Fruit fly (Drosophila melanogaster) whole organism, embryonic: Measurements from ENCODE around the gene CG1421.

ENCODE experiments used
- Ada2b ChIP-seq: fragments of 200-800 bp; sonication (Bioruptor generic); IDR thresholded peaks from 2 replicates; pipeline ENCODE4 v1.3.6; 2022; ENCODE audit warnings: missing biosample characterization, missing genetic modification characterization
- CG11247 ChIP-seq: fragments of 200-800 bp; sonication (Bioruptor generic); IDR thresholded peaks from 2 replicates; pipeline ENCODE4 v1.3.6; 2022; ENCODE audit warnings: missing biosample characterization, missing genetic modification characterization
- CG11504 ChIP-seq: fragments of 200-800 bp; sonication (Bioruptor generic); optimal IDR thresholded peaks from 3 replicates; lab custom pipeline; 2019; ENCODE audit warnings: missing biosample characterization, mild to moderate bottlenecking, missing genetic modification characterization, moderate library complexity
- CG13775 ChIP-seq: fragments of 200-800 bp; sonication (Bioruptor generic); optimal IDR thresholded peaks from 3 replicates; lab custom pipeline; 2017; ENCODE audit warnings: missing biosample characterization, mild to moderate bottlenecking, missing genetic modification characterization
- CG14014 ChIP-seq: fragments of 200-800 bp; sonication (Bioruptor generic); IDR thresholded peaks from 2 replicates; pipeline ENCODE4 v1.3.6; 2022; ENCODE audit warnings: missing biosample characterization, missing genetic modification characterization
- CG14860 ChIP-seq: fragments of 200-800 bp; sonication (Bioruptor generic); IDR thresholded peaks from 3 replicates; pipeline ENCODE4 v1.3.6; 2022; ENCODE audit warnings: missing biosample characterization, missing genetic modification characterization; ENCODE audit not compliant: partially characterized antibody
- CG15514 ChIP-seq: fragments of 200-800 bp; sonication (Bioruptor generic); optimal IDR thresholded peaks from 3 replicates; lab custom pipeline; 2017; ENCODE audit warnings: missing biosample characterization, missing genetic modification characterization, mild to moderate bottlenecking, moderate library complexity, missing genetic modification reagents
- CG16813 ChIP-seq: fragments of 200-800 bp; sonication (Bioruptor generic); IDR thresholded peaks from 3 replicates; pipeline ENCODE4 v1.3.6; 2022; ENCODE audit warnings: missing biosample characterization, missing genetic modification characterization; ENCODE audit not compliant: partially characterized antibody
- CG2116 ChIP-seq: fragments of 200-800 bp; sonication (Bioruptor generic); optimal IDR thresholded peaks from 3 replicates; lab custom pipeline; 2018; ENCODE audit warnings: missing biosample characterization, mild to moderate bottlenecking, missing genetic modification characterization
- CG31224 ChIP-seq: fragments of 200-800 bp; sonication (Bioruptor generic); IDR thresholded peaks from 2 replicates; pipeline ENCODE4 v1.3.6; 2022; ENCODE audit warnings: missing biosample characterization, missing genetic modification characterization
- CG3163 ChIP-seq: fragments of 200-800 bp; sonication (Bioruptor generic); optimal IDR thresholded peaks from 3 replicates; lab custom pipeline; 2016; ENCODE audit warnings: missing biosample characterization, missing genetic modification characterization
- CG33213 ChIP-seq: fragments of 200-800 bp; sonication (Bioruptor generic); optimal IDR thresholded peaks from 3 replicates; lab custom pipeline; 2016; ENCODE audit warnings: missing biosample characterization, missing genetic modification characterization
- CG3838 ChIP-seq: fragments of 200-800 bp; sonication (Bioruptor generic); optimal IDR thresholded peaks from 3 replicates; lab custom pipeline; 2016; ENCODE audit warnings: missing biosample characterization, missing genetic modification characterization
- CG4707 ChIP-seq: fragments of 200-800 bp; sonication (Bioruptor generic); optimal IDR thresholded peaks from 2 replicates; lab custom pipeline; 2018; ENCODE audit warnings: missing biosample characterization, mild to moderate bottlenecking, missing genetic modification characterization, moderate library complexity
- CG4730 ChIP-seq: fragments of 200-800 bp; sonication (Bioruptor generic); IDR thresholded peaks from 2 replicates; pipeline ENCODE4 v1.3.6; 2022; ENCODE audit warnings: missing biosample characterization, missing genetic modification characterization
- CG6791 ChIP-seq: fragments of 200-800 bp; sonication (Bioruptor generic); IDR thresholded peaks from 3 replicates; pipeline ENCODE4 v1.3.6; 2022; ENCODE audit warnings: missing biosample characterization, missing genetic modification characterization; ENCODE audit not compliant: partially characterized antibody
- CG9727 ChIP-seq: fragments of 200-800 bp; sonication (Bioruptor generic); optimal IDR thresholded peaks from 3 replicates; lab custom pipeline; 2017; ENCODE audit warnings: missing biosample characterization, mild to moderate bottlenecking, missing genetic modification characterization
- D19A ChIP-seq: fragments of 200-800 bp; optimal IDR thresholded peaks from 3 replicates; lab custom pipeline; 2019; ENCODE audit warnings: missing biosample characterization, mild to moderate bottlenecking, missing genetic modification characterization, moderate library complexity
- ERR ChIP-seq: fragments of 200-800 bp; sonication (Bioruptor generic); optimal IDR thresholded peaks from 2 replicates; lab custom pipeline; 2016; ENCODE audit warnings: missing biosample characterization, missing genetic modification characterization
- HLH4C ChIP-seq: fragments of 200-800 bp; sonication (Bioruptor generic); IDR thresholded peaks from 3 replicates; pipeline ENCODE4 v1.3.6; 2022; ENCODE audit warnings: missing biosample characterization, missing genetic modification characterization; ENCODE audit not compliant: partially characterized antibody
- Optix ChIP-seq: fragments of 200-800 bp; sonication (Bioruptor generic); IDR thresholded peaks from 3 replicates; pipeline ENCODE4 v1.3.6; 2022; ENCODE audit warnings: missing biosample characterization, missing genetic modification characterization
- Tbp ChIP-seq: fragments of >200 bp; optimal IDR thresholded peaks from 2 replicates; lab custom pipeline; 2018; ENCODE audit warnings: missing biosample characterization, missing genetic modification characterization
- Usf ChIP-seq: fragments of 200-800 bp; sonication (Bioruptor generic); optimal IDR thresholded peaks from 2 replicates; lab custom pipeline; 2017; ENCODE audit warnings: missing genotype, missing biosample characterization, missing genetic modification characterization
- Vsx1 ChIP-seq: fragments of 200-800 bp; sonication (Bioruptor generic); optimal IDR thresholded peaks from 2 replicates; lab custom pipeline; 2017; ENCODE audit warnings: missing biosample characterization, mild to moderate bottlenecking, missing genetic modification characterization, missing genetic modification reagents
- al ChIP-seq: fragments of 200-800 bp; sonication (Bioruptor generic); IDR thresholded peaks from 2 replicates; pipeline ENCODE4 v1.3.6; 2022; ENCODE audit warnings: missing biosample characterization, missing genetic modification characterization
- bsh ChIP-seq, 2 experiments: fragments of 200-800 bp; sonication (Bioruptor generic); optimal IDR thresholded peaks; 2 replicates each; lab custom pipeline; 2017 to 2018; ENCODE audit warnings: mild to moderate bottlenecking in 2 of 2, missing biosample characterization in 2 of 2, missing genetic modification characterization in 2 of 2, moderate library complexity in 1 of 2
- ci ChIP-seq: fragments of 200-800 bp; sonication (Bioruptor generic); IDR thresholded peaks from 3 replicates; pipeline ENCODE4 v1.3.6; 2022; ENCODE audit warnings: missing biosample characterization, missing genetic modification characterization
- fd102C ChIP-seq: fragments of 200-800 bp; sonication (Bioruptor generic); optimal IDR thresholded peaks from 2 replicates; lab custom pipeline; 2018; ENCODE audit warnings: missing biosample characterization, mild to moderate bottlenecking, missing genetic modification characterization, moderate library complexity
- gem ChIP-seq: fragments of 200-800 bp; sonication (Bioruptor generic); optimal IDR thresholded peaks from 2 replicates; lab custom pipeline; 2019; ENCODE audit warnings: missing biosample characterization, mild to moderate bottlenecking, missing genetic modification characterization, moderate library complexity
- grn ChIP-seq: fragments of 200-800 bp; sonication (Bioruptor generic); optimal IDR thresholded peaks from 3 replicates; lab custom pipeline; 2017; ENCODE audit warnings: missing biosample characterization, missing genetic modification characterization
- jumu ChIP-seq: fragments of 200-800 bp; sonication (Bioruptor generic); optimal IDR thresholded peaks from 3 replicates; lab custom pipeline; 2016; ENCODE audit warnings: missing biosample characterization, missing genetic modification characterization
- klu ChIP-seq: fragments of 200-800 bp; sonication (Bioruptor generic); IDR thresholded peaks from 2 replicates; pipeline ENCODE4 v1.3.6; 2022; ENCODE audit warnings: missing biosample characterization, missing genetic modification characterization
- lola ChIP-seq, 3 experiments: fragments of >200 bp in 2 of 3; fragments of 200-800 bp in 1 of 3; sonication (Bioruptor generic) in 1 of 3; optimal IDR thresholded peaks; 2 replicates each; lab custom pipeline; 2017 to 2019; ENCODE audit warnings: missing biosample characterization in 3 of 3, missing genetic modification characterization in 3 of 3, mild to moderate bottlenecking in 1 of 3, moderate library complexity in 1 of 3
- nerfin-2 ChIP-seq: fragments of 200-800 bp; sonication (Bioruptor generic); IDR thresholded peaks from 2 replicates; pipeline ENCODE4 v1.3.6; 2022; ENCODE audit warnings: missing biosample characterization, missing genetic modification characterization; ENCODE audit not compliant: partially characterized antibody
- nom ChIP-seq: fragments of 200-800 bp; sonication (Bioruptor generic); optimal IDR thresholded peaks from 2 replicates; lab custom pipeline; 2017; ENCODE audit warnings: missing biosample characterization, missing genetic modification characterization, mild to moderate bottlenecking, moderate library complexity, missing genetic modification reagents
- pho ChIP-seq: fragments of 200-800 bp; sonication (Bioruptor generic); optimal IDR thresholded peaks from 2 replicates; lab custom pipeline; 2016; ENCODE audit warnings: missing biosample characterization, missing genetic modification characterization
- salm ChIP-seq: fragments of 200-800 bp; sonication (Bioruptor generic); optimal IDR thresholded peaks from 2 replicates; lab custom pipeline; 2018; ENCODE audit warnings: missing biosample characterization, mild to moderate bottlenecking, missing genetic modification characterization
- seq ChIP-seq: fragments of 200-800 bp; sonication (Bioruptor generic); IDR thresholded peaks from 2 replicates; pipeline ENCODE4 v1.3.6; 2022; ENCODE audit warnings: missing biosample characterization, missing genetic modification characterization
- sima ChIP-seq: fragments of 200-800 bp; sonication (Bioruptor generic); optimal IDR thresholded peaks from 2 replicates; lab custom pipeline; 2016; ENCODE audit warnings: missing biosample characterization, missing genetic modification characterization
- sna ChIP-seq: fragments of 200-800 bp; sonication (Bioruptor generic); IDR thresholded peaks from 2 replicates; pipeline ENCODE4 v1.3.6; 2022; ENCODE audit warnings: missing biosample characterization, missing genetic modification characterization; ENCODE audit not compliant: partially characterized antibody
- sob ChIP-seq: fragments of 200-800 bp; sonication (Bioruptor generic); IDR thresholded peaks from 2 replicates; pipeline ENCODE4 v1.3.6; 2022; ENCODE audit warnings: missing biosample characterization, missing genetic modification characterization
- wdn ChIP-seq: fragments of 200-800 bp; sonication (Bioruptor generic); IDR thresholded peaks from 2 replicates; pipeline ENCODE4 v1.3.6; 2022; ENCODE audit warnings: missing biosample characterization, missing genetic modification characterization

Gene CG1421

DNA sequence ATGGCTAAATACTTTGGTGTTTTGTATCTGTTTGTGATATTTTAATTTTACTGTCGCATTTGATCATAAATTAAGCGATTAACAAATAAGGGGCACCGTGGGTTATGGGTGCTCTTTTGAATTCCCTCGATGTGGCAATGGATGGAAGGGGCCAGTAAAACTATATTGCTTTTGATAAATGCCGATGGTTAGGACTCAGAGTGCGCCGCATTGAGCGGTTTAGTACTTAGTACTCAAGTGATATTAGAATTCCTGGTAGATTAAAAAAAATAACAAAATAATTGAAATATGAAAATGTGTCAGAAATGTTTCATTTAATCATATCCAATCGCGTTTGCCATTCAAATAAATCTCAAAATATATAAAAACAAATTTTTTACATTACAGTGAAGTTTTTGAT, 13.2 kb downstream of the CG1421 start, which contains the start of gene CG11634 (continued):
- TF ChIP-seq ci (GFP tag; lab: Robert Waterston, UW): no peak
- TF ChIP-seq CG4707: no peak
- TF ChIP-seq sima (GFP tag; lab: Kevin White, UChicago): no peak
- no peak for TF ChIP-seq jumu
- no peak for TF ChIP-seq salm (tag; lab: Kevin White, UChicago)

DNA sequence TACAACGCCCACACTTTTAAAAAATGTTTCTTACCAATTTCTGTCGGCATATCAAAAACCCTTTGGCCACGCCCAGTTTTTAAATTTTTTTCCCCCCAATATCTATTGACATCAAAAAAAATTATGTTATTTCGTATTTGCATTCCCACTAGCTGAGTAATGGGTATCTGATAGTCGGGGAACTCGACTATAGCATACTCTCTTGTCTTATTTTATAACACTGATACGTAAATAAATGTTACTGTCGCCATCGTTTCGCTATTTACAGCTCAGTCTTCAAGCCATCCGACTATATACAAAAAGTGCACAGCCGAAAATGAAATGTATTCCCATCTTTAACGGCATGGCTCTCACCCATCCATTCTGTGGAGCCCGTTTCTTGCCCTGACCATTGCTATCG, 20.5 kb downstream of the CG1421 start:
- TF ChIP-seq ERR (GFP tag; lab: Kevin White, UChicago) (no peak), HLH4C (GFP tag; lab: Robert Waterston, UW) (peak; percentile 62), sob (no peak), nom (GFP tag; lab: Kevin White, UChicago) (no peak), klu (no peak), CG3163 (no peak), D19A (tag; lab: Kevin White, UChicago) (no peak), CG6791 (GFP tag; lab: Robert Waterston, UW) (no peak), CG14860 (peak; percentile 44; the same call in 2 of the 3 replicates), CG14014 (GFP tag; lab: Robert Waterston, UW) (no peak), CG4730 (GFP tag; lab: Robert Waterston, UW) (no peak), sna (GFP tag; lab: Robert Waterston, UW) (0 out of 2 replicates have a peak, but pooled peaks have one; percentile 18), gem (tag; lab: Kevin White, UChicago) (no peak), pho (no peak), lola (GFP tag; optimal IDR thresholded peaks at IDR 0.05; lab: Kevin White, UChicago) (no peak), CG9727 (GFP tag; lab: Kevin White, UChicago) (no peak), nerfin-2 (GFP tag; lab: Robert Waterston, UW) (0 out of 2 replicates have a peak, but pooled peaks have one; percentile 47), bsh (GFP tag; optimal IDR thresholded peaks at IDR 0.05; lab: Kevin White, UChicago) (no peak), CG11504 (tag; lab: Kevin White, UChicago) (no peak), CG13775 (GFP tag; lab: Kevin White, UChicago) (no peak), seq (GFP tag; lab: Robert Waterston, UW) (no peak), grn (GFP tag; lab: Kevin White, UChicago) (no peak), CG33213 (GFP tag; lab: Kevin White, UChicago) (no peak), fd102C (no peak), Vsx1 (GFP tag; lab: Kevin White, UChicago) (no peak), CG11247 (GFP tag; lab: Robert Waterston, UW) (no peak), CG16813 (GFP tag; lab: Robert Waterston, UW) (peak; percentile 60), Optix (GFP tag; lab: Robert Waterston, UW) (no peak), CG2116 (no peak), CG31224 (no peak), Usf (no peak), CG3838 (GFP tag; lab: Kevin White, UChicago) (no peak), wdn (no peak), al (no peak), Tbp (GFP tag; lab: Kevin White, UChicago) (no peak), CG15514 (GFP tag; lab: Kevin White, UChicago) (no peak), Ada2b (GFP tag; lab: Robert Waterston, UW) (no peak)
